Worm (Caenorhabditis elegans) whole organism, L3 larva: ENCODE data around the gene hlh-25.

Experiments used
- R02D3.7 ChIP-seq: fragments of 150-350 bp; optimal IDR thresholded peaks from 2 replicates; lab custom pipeline; 2014; ENCODE audit warnings: missing biosample characterization, missing genetic modification characterization
- ZK546.5 ChIP-seq: sonication (generic microtip); optimal IDR thresholded peaks from 2 replicates; lab custom pipeline; 2017; ENCODE audit warnings: missing biosample characterization, missing genetic modification characterization
- ceh-9 ChIP-seq: sonication (generic microtip); optimal IDR thresholded peaks from 2 replicates; lab custom pipeline; 2018; ENCODE audit warnings: missing biosample characterization, missing genetic modification characterization
- egl-27 ChIP-seq: sonication (generic microtip); optimal IDR thresholded peaks from 4 replicates; lab custom pipeline; 2017; ENCODE audit warnings: missing biosample characterization, missing genetic modification reagents, missing genetic modification characterization
- elt-3 ChIP-seq, 3 experiments: fragments of 150-350 bp in 1 of 3; sonication (generic microtip) in 2 of 3; optimal IDR thresholded peaks; 2 replicates in 2 of 3; 4 replicates in 1 of 3; lab custom pipeline; 2014 to 2017; ENCODE audit warnings: missing biosample characterization in 3 of 3, missing genetic modification characterization in 3 of 3
- fkh-10 ChIP-seq: sonication (generic microtip); optimal IDR thresholded peaks from 2 replicates; lab custom pipeline; 2017; ENCODE audit warnings: missing biosample characterization, missing genetic modification reagents, missing genetic modification characterization
- mdl-1 ChIP-seq: fragments of 150-350 bp; optimal IDR thresholded peaks from 2 replicates; lab custom pipeline; 2014; ENCODE audit warnings: missing biosample characterization, missing genetic modification characterization
- nhr-23 ChIP-seq: fragments of 150-350 bp; optimal IDR thresholded peaks from 2 replicates; lab custom pipeline; 2014; ENCODE audit warnings: missing biosample characterization, missing genetic modification reagents, missing genetic modification characterization
- nhr-25 ChIP-seq: sonication (generic microtip); optimal IDR thresholded peaks from 2 replicates; lab custom pipeline; 2017; ENCODE audit warnings: missing biosample characterization, missing genetic modification characterization
- nhr-28 ChIP-seq: fragments of 150-350 bp; optimal IDR thresholded peaks from 2 replicates; lab custom pipeline; 2014; ENCODE audit warnings: missing biosample characterization, missing genetic modification characterization
- nhr-76 ChIP-seq: fragments of 150-350 bp; sonication (generic microtip); optimal IDR thresholded peaks from 5 replicates; lab custom pipeline; 2014; ENCODE audit warnings: missing biosample characterization, missing genetic modification characterization
- unc-62 ChIP-seq: fragments of 150-350 bp; sonication (generic microtip); optimal IDR thresholded peaks from 4 replicates; lab custom pipeline; 2014; ENCODE audit warnings: missing biosample characterization, missing genetic modification reagents, missing genetic modification characterization
- zag-1 ChIP-seq: fragments of 150-350 bp; optimal IDR thresholded peaks from 2 replicates; lab custom pipeline; 2014; ENCODE audit warnings: missing biosample characterization, missing genetic modification characterization
- ztf-11 ChIP-seq: fragments of 150-350 bp; optimal IDR thresholded peaks from 2 replicates; lab custom pipeline; 2014; ENCODE audit warnings: missing biosample characterization, missing genetic modification characterization

DNA sequence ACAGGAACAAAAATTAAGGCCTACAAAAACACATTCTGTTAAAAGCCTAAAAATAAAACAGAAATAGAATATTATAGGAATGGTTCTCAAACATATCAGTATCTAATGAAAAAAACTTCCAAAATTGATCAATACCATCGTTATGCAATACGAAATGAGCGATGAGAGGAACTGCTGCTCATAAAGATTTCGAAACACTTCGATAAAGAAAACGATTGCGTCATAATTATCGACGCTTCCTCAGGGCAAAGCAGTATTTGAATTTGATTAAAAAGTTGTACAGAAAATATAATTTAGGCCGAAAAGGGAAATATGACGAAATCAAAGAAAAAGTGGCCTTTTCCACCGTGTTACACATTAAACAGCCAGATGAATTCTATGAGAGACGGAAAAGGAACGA is 17.0 kb upstream of the hlh-25 start:
- TF ChIP-seq nhr-76 (tag; lab: Kevin White, UChicago): no peak
- TF ChIP-seq unc-62 (GFP tag; lab: Kevin White, UChicago): no peak
- no peak for TF ChIP-seq ceh-9
- TF ChIP-seq nhr-28 (tag; lab: Kevin White, UChicago): no peak
- TF ChIP-seq ztf-11: no peak
- TF ChIP-seq fkh-10 (GFP tag; lab: Kevin White, UChicago): no peak
- TF ChIP-seq elt-3 (tag; optimal IDR thresholded peaks at IDR 0.05; lab: Kevin White, UChicago): no peak
- no peak for TF ChIP-seq mdl-1 (tag; lab: Kevin White, UChicago)
- TF ChIP-seq nhr-23 (tag; lab: Kevin White, UChicago): no peak
- no peak for TF ChIP-seq nhr-25
- TF ChIP-seq ZK546.5 (tag; lab: Kevin White, UChicago): no peak
- TF ChIP-seq egl-27 (tag; lab: Kevin White, UChicago): no peak
- no peak for TF ChIP-seq zag-1 (tag; lab: Kevin White, UChicago)
- no peak for TF ChIP-seq R02D3.7 (tag; lab: Kevin White, UChicago)
